Worm (Caenorhabditis elegans): ENCODE results near the gene nhr-183.
A peak's percentile ranks its signal among the peaks of the same experiment; 100 is the strongest.

The nhr-183 gene

DNA sequence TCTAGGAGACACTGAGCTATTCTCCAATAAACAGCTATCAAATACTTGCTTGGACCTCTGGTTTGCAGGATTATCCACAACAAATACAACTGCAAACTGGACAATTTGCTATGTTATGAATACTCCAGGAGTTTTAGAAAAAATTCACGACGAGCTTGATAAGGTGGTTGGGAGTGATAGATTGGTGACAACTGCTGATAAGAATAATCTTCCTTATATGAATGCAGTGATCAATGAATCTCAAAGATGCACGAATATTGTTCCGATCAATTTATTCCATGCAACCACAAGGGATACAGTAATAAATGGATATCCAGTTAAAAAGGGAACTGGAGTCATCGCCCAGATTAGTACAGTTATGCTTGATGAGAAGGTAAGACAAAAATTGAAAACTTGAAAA is 12.7 kb downstream of the nhr-183 start:
- TF ChIP-seq lin-15B (tag; optimal IDR thresholded peaks at IDR 0.05), result no peak
- no peak for TF ChIP-seq mml-1 (tag; optimal IDR thresholded peaks at IDR 0.05)
- no peak for TF ChIP-seq jun-1 (tag; optimal IDR thresholded peaks at IDR 0.05)
- TF ChIP-seq hmg-11 (tag; optimal IDR thresholded peaks at IDR 0.05), result no peak
- no peak for TF ChIP-seq fos-1 (tag; optimal IDR thresholded peaks at IDR 0.05)
- no peak for TF ChIP-seq zag-1 (tag; optimal IDR thresholded peaks at IDR 0.05)
- no peak for TF ChIP-seq egl-5 (tag; optimal IDR thresholded peaks at IDR 0.05)
- peak; percentile 55 for TF ChIP-seq elt-2 (tag; optimal IDR thresholded peaks at IDR 0.05)
- no peak for TF ChIP-seq nhr-23 (tag; optimal IDR thresholded peaks at IDR 0.05)
- no peak for TF ChIP-seq nhr-76 (tag; optimal IDR thresholded peaks at IDR 0.05)
- peak; percentile 13 for TF ChIP-seq pqm-1 (tag; optimal IDR thresholded peaks at IDR 0.05)
- TF ChIP-seq aly-2 (tag; optimal IDR thresholded peaks at IDR 0.05), result no peak
- TF ChIP-seq lsy-12 (tag; optimal IDR thresholded peaks at IDR 0.05), result no peak

DNA sequence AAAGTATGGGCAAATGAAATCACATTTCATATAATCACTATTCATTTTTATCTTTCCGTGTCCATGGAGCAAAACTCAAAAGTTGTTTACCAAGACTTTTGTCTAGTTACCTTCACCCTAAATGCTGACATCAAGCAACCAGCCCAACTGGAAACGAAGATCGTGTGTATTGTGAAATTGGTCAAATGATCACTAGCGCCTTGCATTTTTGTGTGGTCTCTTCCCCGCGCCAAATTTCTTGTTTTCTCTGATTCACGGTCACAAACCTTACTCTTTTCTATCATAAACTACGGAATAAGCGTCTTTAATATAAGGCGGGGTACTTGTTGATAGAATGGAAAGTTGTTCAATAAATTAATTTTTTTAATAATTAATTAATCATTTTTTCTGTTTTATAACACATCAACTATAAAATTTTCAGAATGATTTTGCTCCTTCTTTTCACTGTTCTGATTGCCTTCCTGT is 14.3 kb downstream of the nhr-183 start, which contains the start of gene cyp-33C7:
TSS of gene cyp-33C7 (plus strand) at position 415 of the 465 bp plus-strand sequence.
- TF ChIP-seq ceh-16 (tag; optimal IDR thresholded peaks at IDR 0.05) (no peak), ztf-4 (tag; optimal IDR thresholded peaks at IDR 0.05) (no peak), nhr-23 (tag; optimal IDR thresholded peaks at IDR 0.05) (peak; percentile 19), tbx-2 (tag; optimal IDR thresholded peaks at IDR 0.05) (no peak), nhr-11 (tag; optimal IDR thresholded peaks at IDR 0.05) (no peak), lsy-12 (tag; optimal IDR thresholded peaks at IDR 0.05) (no peak), ceh-28 (tag; optimal IDR thresholded peaks at IDR 0.05) (peak; percentile 15), skn-1 (tag; optimal IDR thresholded peaks at IDR 0.05) (no peak), pqm-1 (tag; optimal IDR thresholded peaks at IDR 0.05) (peak; percentile 68), elt-2 (tag; optimal IDR thresholded peaks at IDR 0.05) (peak; percentile 78), fkh-10 (GFP tag; optimal IDR thresholded peaks at IDR 0.05) (no peak), jun-1 (tag; optimal IDR thresholded peaks at IDR 0.05) (peak; percentile 71), elt-1 (tag; optimal IDR thresholded peaks at IDR 0.05) (no peak), pha-4 (tag; optimal IDR thresholded peaks at IDR 0.05) (peak; percentile 72), nfya-1 (tag; optimal IDR thresholded peaks at IDR 0.05; ENCODE audit: insufficient read depth) (peak; percentile 20)

DNA sequence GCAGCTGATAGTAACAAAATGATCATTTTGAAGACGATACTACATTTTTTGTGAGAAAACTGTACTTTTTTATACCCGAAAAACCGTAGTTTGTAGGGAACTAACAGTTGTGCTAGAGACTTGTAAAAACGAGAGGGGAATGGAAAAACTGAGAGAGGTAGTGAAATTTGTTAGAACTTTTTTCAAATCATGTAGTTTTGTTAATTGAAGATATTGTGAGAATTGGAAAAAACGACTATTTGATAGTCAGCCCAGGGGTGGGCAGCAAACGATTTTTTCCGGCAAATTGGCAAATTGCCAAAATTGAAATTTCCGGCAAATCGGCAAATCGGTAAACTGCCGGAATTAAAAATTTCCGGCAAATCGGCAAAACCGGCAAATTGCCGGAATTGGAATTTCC is 15.1 kb downstream of the nhr-183 start, which contains the start of gene cyp-33C6:
TSS of gene cyp-33C6 (minus strand) at position 101 of the 400 bp plus-strand sequence.
- TF ChIP-seq lsy-12 (tag; optimal IDR thresholded peaks at IDR 0.05) (no peak), lin-39 (tag; optimal IDR thresholded peaks at IDR 0.05) (no peak), elt-2 (tag; optimal IDR thresholded peaks at IDR 0.05) (no peak), elt-1 (tag; optimal IDR thresholded peaks at IDR 0.05) (no peak), hmg-11 (tag; optimal IDR thresholded peaks at IDR 0.05) (no peak), skn-1 (tag; optimal IDR thresholded peaks at IDR 0.05) (no peak), sea-2 (GFP tag; optimal IDR thresholded peaks at IDR 0.05) (no peak), nhr-237 (tag; optimal IDR thresholded peaks at IDR 0.05) (no peak), unc-39 (tag; optimal IDR thresholded peaks at IDR 0.05) (no peak), ama-1 (optimal IDR thresholded peaks at IDR 0.05) (no peak), tbx-2 (tag; optimal IDR thresholded peaks at IDR 0.05) (no peak), ceh-28 (tag; optimal IDR thresholded peaks at IDR 0.05) (no peak), ztf-4 (tag; optimal IDR thresholded peaks at IDR 0.05) (no peak), nhr-77 (tag; optimal IDR thresholded peaks at IDR 0.05) (no peak)

DNA sequence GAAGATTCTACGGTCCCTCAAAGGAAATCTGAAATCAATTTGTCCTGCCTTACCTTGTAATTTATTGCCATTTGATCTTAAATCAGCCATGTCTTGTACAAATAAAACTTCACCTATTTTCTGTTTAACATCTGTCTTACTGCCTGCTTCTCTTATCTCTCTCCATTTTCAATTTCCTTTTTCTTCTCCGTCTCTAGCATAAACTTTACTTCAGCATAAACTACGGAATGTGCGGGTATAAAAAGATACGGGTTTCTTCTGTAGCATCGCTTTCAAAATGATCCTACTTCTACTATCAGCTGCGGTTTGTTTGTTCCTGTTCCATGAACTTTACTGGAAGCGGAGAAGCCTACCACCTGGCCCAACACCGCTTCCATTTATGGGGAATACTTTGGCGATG is 19.7 kb downstream of the nhr-183 start, which contains the start of gene cyp-33C5:
TSS of gene cyp-33C5 (plus strand) at position 254 of the 400 bp plus-strand sequence.
- no peak for TF ChIP-seq tbx-2 (tag; optimal IDR thresholded peaks at IDR 0.05)
- TF ChIP-seq fkh-10 (GFP tag; optimal IDR thresholded peaks at IDR 0.05), result no peak
- TF ChIP-seq jun-1 (tag; optimal IDR thresholded peaks at IDR 0.05), result no peak
- TF ChIP-seq ceh-9 (tag; optimal IDR thresholded peaks at IDR 0.05), result no peak
- no peak for TF ChIP-seq zag-1 (tag; optimal IDR thresholded peaks at IDR 0.05)
- TF ChIP-seq aly-2 (tag; optimal IDR thresholded peaks at IDR 0.05), result no peak
- no peak for TF ChIP-seq egl-27 (tag; optimal IDR thresholded peaks at IDR 0.05)
- no peak for TF ChIP-seq R02D3.7 (tag; optimal IDR thresholded peaks at IDR 0.05)
- TF ChIP-seq nhr-23 (tag; optimal IDR thresholded peaks at IDR 0.05), result peak; percentile 18
- no peak for TF ChIP-seq nhr-28 (tag; optimal IDR thresholded peaks at IDR 0.05)
- no peak for TF ChIP-seq ZK546.5 (tag; optimal IDR thresholded peaks at IDR 0.05)
- no peak for TF ChIP-seq fkh-2 (tag; optimal IDR thresholded peaks at IDR 0.05)
- peak; percentile 46 for TF ChIP-seq ceh-28 (tag; optimal IDR thresholded peaks at IDR 0.05)
- no peak for TF ChIP-seq lin-39 (tag; optimal IDR thresholded peaks at IDR 0.05)
- no peak for TF ChIP-seq lin-15B (tag; optimal IDR thresholded peaks at IDR 0.05)
- TF ChIP-seq pha-4 (tag; optimal IDR thresholded peaks at IDR 0.05), result peak; percentile 77
- TF ChIP-seq elt-1 (tag; optimal IDR thresholded peaks at IDR 0.05), result no peak
- TF ChIP-seq skn-1 (tag; optimal IDR thresholded peaks at IDR 0.05), result no peak
- TF ChIP-seq nhr-43 (tag; optimal IDR thresholded peaks at IDR 0.05; ENCODE audit: poor library complexity, severe bottlenecking), result no peak
- no peak for TF ChIP-seq nhr-11 (tag; optimal IDR thresholded peaks at IDR 0.05)
- TF ChIP-seq daf-12 (tag; optimal IDR thresholded peaks at IDR 0.05), result no peak
- TF ChIP-seq nhr-237 (tag; optimal IDR thresholded peaks at IDR 0.05), result no peak
- no peak for TF ChIP-seq snpc-4 (tag; optimal IDR thresholded peaks at IDR 0.05)
- no peak for TF ChIP-seq ztf-4 (tag; optimal IDR thresholded peaks at IDR 0.05)
- no peak for TF ChIP-seq nhr-25 (tag; optimal IDR thresholded peaks at IDR 0.05)
- no peak for TF ChIP-seq hmg-11 (tag; optimal IDR thresholded peaks at IDR 0.05)
- no peak for TF ChIP-seq lsy-12 (tag; optimal IDR thresholded peaks at IDR 0.05)
- no peak for TF ChIP-seq elt-3 (tag; optimal IDR thresholded peaks at IDR 0.05)
- TF ChIP-seq unc-62 (GFP tag; optimal IDR thresholded peaks at IDR 0.05), result no peak
- no peak for TF ChIP-seq nhr-77 (tag; optimal IDR thresholded peaks at IDR 0.05)
- TF ChIP-seq eor-1 (tag; optimal IDR thresholded peaks at IDR 0.05), result no peak
- no peak for TF ChIP-seq sea-2 (GFP tag; optimal IDR thresholded peaks at IDR 0.05)
- no peak for TF ChIP-seq ceh-82 (tag; optimal IDR thresholded peaks at IDR 0.05)
- no peak for TF ChIP-seq ztf-11 (tag; optimal IDR thresholded peaks at IDR 0.05)
- TF ChIP-seq pqm-1 (tag; optimal IDR thresholded peaks at IDR 0.05), result peak; percentile 42

Data from whole organism, L3 larva.